Worm (Caenorhabditis elegans) whole organism, L4/young adult: ENCODE data around the gene Y53G8AR.1.
A peak's percentile ranks its signal among the peaks of the same experiment; 100 is the strongest.

Experiments
- W03F9.2 ChIP-seq: fragments of 150-350 bp; optimal IDR thresholded peaks from 2 replicates; lab custom pipeline; 2014; ENCODE audit warnings: missing biosample characterization, missing genetic modification characterization
- dao-5 ChIP-seq: sonication (generic microtip); optimal IDR thresholded peaks from 2 replicates; lab custom pipeline; 2016; ENCODE audit warnings: missing genotype, missing genetic modification characterization, moderate library complexity, missing compliant biosample characterization

- TF ChIP-seq W03F9.2 (tag; lab: Kevin White, UChicago) = peak; percentile 24
- TF ChIP-seq dao-5 = no peak
Observed at ce11 chrIII:3323906-3324305, 8.9 kb upstream of the Y53G8AR.1 start.
